Worm (Caenorhabditis elegans): ENCODE data around the gene srbc-60.

DNA sequence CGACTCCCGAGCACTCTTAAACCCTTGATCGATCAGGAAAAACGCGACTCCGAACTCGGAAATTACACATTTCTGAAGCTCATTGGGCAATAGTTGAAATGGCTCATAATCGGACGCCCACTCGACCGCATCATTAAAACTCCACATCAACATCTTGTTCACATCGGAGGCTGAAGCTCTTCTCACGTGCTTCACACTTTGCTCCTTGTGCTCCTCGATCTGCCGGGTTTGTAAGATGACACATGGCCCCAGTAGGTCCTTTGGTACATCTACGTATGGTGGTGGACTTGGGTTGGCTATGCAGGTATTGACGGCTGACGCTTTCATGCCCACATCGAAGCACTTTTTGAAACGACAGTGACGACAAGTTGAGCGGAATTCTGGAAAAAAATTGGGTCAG lies 23.4 kb downstream of the srbc-60 start:
- TF ChIP-seq aly-2 (tag; optimal IDR thresholded peaks at IDR 0.05) (no peak), nhr-12 (tag; optimal IDR thresholded peaks at IDR 0.05) (no peak), nhr-23 (tag; optimal IDR thresholded peaks at IDR 0.05) (no peak), nhr-237 (tag; optimal IDR thresholded peaks at IDR 0.05) (no peak), ceh-82 (tag; optimal IDR thresholded peaks at IDR 0.05) (no peak), pqm-1 (tag; optimal IDR thresholded peaks at IDR 0.05) (no peak), pha-4 (tag; optimal IDR thresholded peaks at IDR 0.05) (no peak), zag-1 (tag; optimal IDR thresholded peaks at IDR 0.05) (no peak), lin-39 (tag; optimal IDR thresholded peaks at IDR 0.05) (no peak), ama-1 (optimal IDR thresholded peaks at IDR 0.05) (no peak)

Data from whole organism, L3 larva.